Fruit fly (Drosophila melanogaster) whole organism, embryonic: ENCODE measurements around the gene Hip14.

Source experiments
- B-H1 ChIP-seq: fragments of 200-800 bp; sonication (Bioruptor generic); IDR thresholded peaks from 3 replicates; pipeline ENCODE4 v1.3.6; 2022; ENCODE audit warnings: missing biosample characterization, missing genetic modification characterization
- CG10431 ChIP-seq: fragments of 200-800 bp; sonication (Bioruptor generic); optimal IDR thresholded peaks from 3 replicates; lab custom pipeline; 2018; ENCODE audit warnings: missing biosample characterization, mild to moderate bottlenecking, missing genetic modification characterization
- CG10543 ChIP-seq: fragments of 200-800 bp; sonication (Bioruptor generic); optimal IDR thresholded peaks from 3 replicates; lab custom pipeline; 2017; ENCODE audit warnings: missing biosample characterization, mild to moderate bottlenecking, missing genetic modification characterization, moderate library complexity
- CG12219 ChIP-seq: fragments of 200-800 bp; sonication (Bioruptor generic); optimal IDR thresholded peaks from 3 replicates; lab custom pipeline; 2018; ENCODE audit warnings: missing biosample characterization, mild to moderate bottlenecking, missing genetic modification characterization
- CG13424 ChIP-seq: fragments of 200-800 bp; sonication (Bioruptor generic); optimal IDR thresholded peaks from 2 replicates; lab custom pipeline; 2019; ENCODE audit warnings: missing biosample characterization, mild to moderate bottlenecking, missing genetic modification characterization, moderate library complexity
- CG17359 ChIP-seq: fragments of 200-800 bp; sonication (Bioruptor generic); optimal IDR thresholded peaks from 3 replicates; lab custom pipeline; 2018; ENCODE audit warnings: missing biosample characterization, mild to moderate bottlenecking, missing genetic modification characterization, moderate library complexity
- CG17612 ChIP-seq: fragments of 200-800 bp; sonication (Bioruptor generic); IDR thresholded peaks from 2 replicates; pipeline ENCODE4 v1.3.6; 2022; ENCODE audit warnings: missing biosample characterization, missing genetic modification characterization
- CG17829 ChIP-seq: fragments of 200-800 bp; optimal IDR thresholded peaks from 2 replicates; lab custom pipeline; 2019; ENCODE audit warnings: missing biosample characterization, mild to moderate bottlenecking, missing genetic modification characterization, moderate library complexity
- CG18262 ChIP-seq: fragments of 200-800 bp; optimal IDR thresholded peaks from 3 replicates; lab custom pipeline; 2019; ENCODE audit warnings: missing biosample characterization, mild to moderate bottlenecking, missing genetic modification characterization, moderate library complexity
- CG31224 ChIP-seq: fragments of 200-800 bp; sonication (Bioruptor generic); IDR thresholded peaks from 2 replicates; pipeline ENCODE4 v1.3.6; 2022; ENCODE audit warnings: missing biosample characterization, missing genetic modification characterization
- CG33213 ChIP-seq: fragments of 200-800 bp; sonication (Bioruptor generic); optimal IDR thresholded peaks from 3 replicates; lab custom pipeline; 2016; ENCODE audit warnings: missing biosample characterization, missing genetic modification characterization
- CG3726 ChIP-seq: fragments of 200-800 bp; sonication (Bioruptor generic); IDR thresholded peaks from 3 replicates; pipeline ENCODE4, ENCODE4 v1.3.6; 2022; ENCODE audit warnings: missing biosample characterization, missing genetic modification characterization
- CG3838 ChIP-seq: fragments of 200-800 bp; sonication (Bioruptor generic); optimal IDR thresholded peaks from 3 replicates; lab custom pipeline; 2016; ENCODE audit warnings: missing biosample characterization, missing genetic modification characterization
- CG6175 ChIP-seq: fragments of 200-800 bp; sonication (Bioruptor generic); IDR thresholded peaks from 3 replicates; pipeline ENCODE4 v1.3.6; 2022; ENCODE audit warnings: missing biosample characterization, missing genetic modification characterization
- CG6854 ChIP-seq: fragments of 200-800 bp; sonication (Bioruptor generic); optimal IDR thresholded peaks from 3 replicates; lab custom pipeline; 2017; ENCODE audit warnings: missing biosample characterization, mild to moderate bottlenecking, missing genetic modification characterization
- CG7372 ChIP-seq: fragments of 200-800 bp; sonication (Bioruptor generic); IDR thresholded peaks from 2 replicates; pipeline ENCODE4 v1.3.6; 2022; ENCODE audit warnings: missing biosample characterization, missing genetic modification characterization
- CG7556 ChIP-seq: fragments of 200-800 bp; sonication (Bioruptor generic); optimal IDR thresholded peaks from 2 replicates; lab custom pipeline; 2017; ENCODE audit warnings: missing biosample characterization, mild to moderate bottlenecking, missing genetic modification characterization
- CG8765 ChIP-seq: fragments of 200-800 bp; sonication (Bioruptor generic); IDR thresholded peaks from 2 replicates; pipeline ENCODE4 v1.3.6; 2022; ENCODE audit warnings: missing biosample characterization, missing genetic modification characterization
- CG9876 ChIP-seq: fragments of 200-800 bp; sonication (Bioruptor generic); optimal IDR thresholded peaks from 2 replicates; lab custom pipeline; 2016; ENCODE audit warnings: missing biosample characterization, missing genetic modification characterization
- CHES-1-like ChIP-seq: fragments of 200-800 bp; sonication (Bioruptor generic); optimal IDR thresholded peaks from 2 replicates; lab custom pipeline; 2016; ENCODE audit warnings: missing biosample characterization, missing genetic modification characterization
- Camta ChIP-seq: fragments of 200-800 bp; sonication (Bioruptor generic); optimal IDR thresholded peaks from 2 replicates; lab custom pipeline; 2016; ENCODE audit warnings: missing biosample characterization, missing genetic modification characterization
- D19A ChIP-seq: fragments of 200-800 bp; optimal IDR thresholded peaks from 3 replicates; lab custom pipeline; 2019; ENCODE audit warnings: missing biosample characterization, mild to moderate bottlenecking, missing genetic modification characterization, moderate library complexity
- Dad ChIP-seq: fragments of 200-800 bp; sonication (Bioruptor generic); optimal IDR thresholded peaks from 3 replicates; lab custom pipeline; 2016; ENCODE audit warnings: missing biosample characterization, missing genetic modification characterization
- Drgx ChIP-seq: fragments of 200-800 bp; sonication (Bioruptor generic); IDR thresholded peaks from 2 replicates; pipeline ENCODE4 v1.3.6; 2022; ENCODE audit warnings: missing biosample characterization, missing genetic modification characterization
- E2f1 ChIP-seq: fragments of 200-800 bp; sonication (Bioruptor generic); IDR thresholded peaks from 2 replicates; pipeline ENCODE4 v1.3.6; 2022; ENCODE audit warnings: missing biosample characterization, missing genetic modification characterization
- Eip74EF ChIP-seq, 2 experiments: fragments of 200-800 bp in 1 of 2; fragments of >200 bp in 1 of 2; sonication (Bioruptor generic) in 1 of 2; optimal IDR thresholded peaks; 2 replicates each; lab custom pipeline; 2017 to 2019; ENCODE audit warnings: missing biosample characterization in 2 of 2, missing genetic modification characterization in 2 of 2, mild to moderate bottlenecking in 1 of 2, moderate library complexity in 1 of 2
- Myb ChIP-seq: fragments of 200-800 bp; sonication (Bioruptor generic); optimal IDR thresholded peaks from 2 replicates; lab custom pipeline; 2016; ENCODE audit warnings: missing biosample characterization, missing genetic modification characterization
- Six4 ChIP-seq: fragments of 200-800 bp; sonication (Bioruptor generic); optimal IDR thresholded peaks from 2 replicates; lab custom pipeline; 2016; ENCODE audit warnings: missing biosample characterization, missing genetic modification characterization
- Spps ChIP-seq: fragments of 200-800 bp; sonication (Bioruptor generic); optimal IDR thresholded peaks from 2 replicates; lab custom pipeline; 2018; ENCODE audit warnings: missing biosample characterization, mild to moderate bottlenecking, missing genetic modification characterization
- Sry-β ChIP-seq: fragments of 200-800 bp; sonication (Bioruptor generic); optimal IDR thresholded peaks from 2 replicates; lab custom pipeline; 2018; ENCODE audit warnings: missing biosample characterization, mild to moderate bottlenecking, missing genetic modification characterization, moderate library complexity
- Stat92E ChIP-seq, 3 experiments: fragments of >200 bp in 2 of 3; fragments of 200-800 bp in 1 of 3; sonication (Bioruptor generic) in 1 of 3; optimal IDR thresholded peaks; 2 replicates each; lab custom pipeline; 2017 to 2019; ENCODE audit warnings: missing biosample characterization in 3 of 3, missing genetic modification characterization in 3 of 3, mild to moderate bottlenecking in 1 of 3, moderate library complexity in 1 of 3
- Taf1 ChIP-seq: fragments of 200-800 bp; sonication (Bioruptor generic); IDR thresholded peaks from 2 replicates; pipeline ENCODE4 v1.3.6; 2022; ENCODE audit warnings: missing biosample characterization, missing genetic modification characterization
- bigmax ChIP-seq: fragments of 200-800 bp; sonication (Bioruptor generic); optimal IDR thresholded peaks from 2 replicates; lab custom pipeline; 2018; ENCODE audit warnings: missing biosample characterization, mild to moderate bottlenecking, missing genetic modification characterization
- crc ChIP-seq: fragments of 200-800 bp; sonication (Bioruptor generic); optimal IDR thresholded peaks from 2 replicates; lab custom pipeline; 2016; ENCODE audit warnings: missing biosample characterization, missing genetic modification characterization
- croc ChIP-seq: fragments of 200-800 bp; sonication (Bioruptor generic); conservative IDR thresholded peaks from 3 replicates; pipeline ENCODE4 v1.3.6; 2022; ENCODE audit warnings: missing biosample characterization, missing genetic modification characterization
- dmrt11E ChIP-seq: fragments of 200-800 bp; sonication (Bioruptor generic); optimal IDR thresholded peaks from 3 replicates; lab custom pipeline; 2018; ENCODE audit warnings: missing biosample characterization, mild to moderate bottlenecking, missing genetic modification characterization, moderate library complexity
- fd96Cb ChIP-seq: fragments of 200-800 bp; sonication (Bioruptor generic); optimal IDR thresholded peaks from 2 replicates; lab custom pipeline; 2018; ENCODE audit warnings: missing biosample characterization, mild to moderate bottlenecking, missing genetic modification characterization, moderate library complexity
- fru ChIP-seq: fragments of >200 bp; optimal IDR thresholded peaks from 2 replicates; lab custom pipeline; 2017
- gcm ChIP-seq: fragments of 200-800 bp; sonication (Bioruptor generic); optimal IDR thresholded peaks from 2 replicates; lab custom pipeline; 2019; ENCODE audit warnings: missing biosample characterization, mild to moderate bottlenecking, missing genetic modification characterization, moderate library complexity
- grn ChIP-seq: fragments of 200-800 bp; sonication (Bioruptor generic); optimal IDR thresholded peaks from 3 replicates; lab custom pipeline; 2017; ENCODE audit warnings: missing biosample characterization, missing genetic modification characterization
- kah ChIP-seq: fragments of 200-800 bp; sonication (Bioruptor generic); optimal IDR thresholded peaks from 2 replicates; lab custom pipeline; 2018; ENCODE audit warnings: missing biosample characterization, mild to moderate bottlenecking, missing genetic modification characterization
- luna ChIP-seq: fragments of 200-800 bp; sonication (Bioruptor generic); optimal IDR thresholded peaks from 2 replicates; lab custom pipeline; 2016; ENCODE audit warnings: missing biosample characterization, missing genetic modification characterization
- maf-S ChIP-seq: fragments of 200-800 bp; sonication (Bioruptor generic); optimal IDR thresholded peaks from 2 replicates; lab custom pipeline; 2016; ENCODE audit warnings: missing biosample characterization, missing genetic modification characterization
- odd ChIP-seq: fragments of 200-800 bp; sonication (Bioruptor generic); optimal IDR thresholded peaks from 2 replicates; lab custom pipeline; 2017; ENCODE audit warnings: missing biosample characterization, mild to moderate bottlenecking, missing genetic modification characterization
- phol ChIP-seq: fragments of 200-800 bp; sonication (Bioruptor generic); optimal IDR thresholded peaks from 3 replicates; lab custom pipeline; 2018; ENCODE audit warnings: missing biosample characterization, mild to moderate bottlenecking, missing genetic modification characterization, moderate library complexity
- repo ChIP-seq: fragments of 200-800 bp; sonication (Bioruptor generic); optimal IDR thresholded peaks from 2 replicates; lab custom pipeline; 2016; ENCODE audit warnings: missing biosample characterization, missing genetic modification characterization
- tin ChIP-seq: fragments of 200-800 bp; sonication (Bioruptor generic); optimal IDR thresholded peaks from 3 replicates; lab custom pipeline; 2016; ENCODE audit warnings: missing biosample characterization, missing genetic modification characterization
- tio ChIP-seq: fragments of 200-800 bp; sonication (Bioruptor generic); optimal IDR thresholded peaks from 2 replicates; lab custom pipeline; 2017; ENCODE audit warnings: missing biosample characterization, missing genetic modification characterization, inconsistent platforms
- trem ChIP-seq: fragments of 200-800 bp; optimal IDR thresholded peaks from 3 replicates; lab custom pipeline; 2019; ENCODE audit warnings: missing biosample characterization, mild to moderate bottlenecking, missing genetic modification characterization, moderate library complexity
- vnd ChIP-seq: fragments of 200-800 bp; sonication (Bioruptor generic); IDR thresholded peaks from 3 replicates; pipeline ENCODE4 v1.3.6; 2022; ENCODE audit warnings: missing biosample characterization, missing genetic modification characterization; ENCODE audit not compliant: partially characterized antibody
- zen ChIP-seq: fragments of 200-800 bp; sonication (Bioruptor generic); optimal IDR thresholded peaks from 3 replicates; lab custom pipeline; 2018; ENCODE audit warnings: missing biosample characterization, mild to moderate bottlenecking, missing genetic modification characterization, moderate library complexity

Gene Hip14

DNA sequence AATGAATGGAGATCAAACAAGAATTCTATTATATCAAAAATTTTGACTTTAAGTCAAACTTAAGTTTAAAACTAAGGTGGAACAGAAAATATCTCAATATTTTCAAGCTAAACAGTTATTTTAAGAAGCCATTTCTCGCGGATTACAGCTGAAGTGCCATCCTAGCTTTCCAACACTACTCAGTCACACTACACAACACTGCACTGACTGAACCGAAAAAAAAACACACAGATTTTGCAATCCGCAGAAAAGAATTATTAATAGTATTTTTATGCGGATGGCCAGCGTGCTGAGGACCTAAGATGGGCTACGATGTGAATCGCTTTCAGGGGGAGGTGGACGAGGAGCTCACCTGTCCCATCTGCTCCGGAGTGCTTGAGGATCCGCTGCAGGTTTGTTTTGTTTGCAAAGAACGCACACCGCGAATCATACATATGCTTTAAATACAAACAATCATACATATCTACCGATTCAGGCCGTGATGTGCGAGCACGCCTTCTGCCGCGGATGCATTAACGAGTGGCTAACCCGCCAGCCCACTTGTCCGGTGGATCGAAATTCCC is 31.5 kb upstream of the Hip14 start, which contains the start of gene elgi (continued):
- peak; percentile 65 for TF ChIP-seq maf-S (GFP tag; lab: Kevin White, UChicago)
- TF ChIP-seq CG7556 (GFP tag; lab: Kevin White, UChicago) = peak; percentile 38
- no peak for TF ChIP-seq bigmax (GFP tag; lab: Kevin White, UChicago)
- TF ChIP-seq grn (GFP tag; lab: Kevin White, UChicago) = no peak
- TF ChIP-seq CG7372 (GFP tag; lab: Robert Waterston, UW) = no peak
- peak; percentile 12 for TF ChIP-seq zen (tag; lab: Kevin White, UChicago)
- TF ChIP-seq Sry-β = peak; percentile 94
- TF ChIP-seq dmrt11E (tag; lab: Kevin White, UChicago) = peak; percentile 14
- peak; percentile 20 for TF ChIP-seq CG10543
- TF ChIP-seq CG6175 = 0 out of 3 replicates have a peak, but pooled peaks have one; percentile 7
- no peak for TF ChIP-seq CG6854 (GFP tag; lab: Kevin White, UChicago)
- TF ChIP-seq B-H1 (GFP tag; lab: Robert Waterston, UW) = peak; percentile 24; the same call in 1 of the 3 replicates
- TF ChIP-seq CG17829 = peak; percentile 4
- no peak for TF ChIP-seq CG12219 (GFP tag; lab: Kevin White, UChicago)
- TF ChIP-seq odd (GFP tag; lab: Kevin White, UChicago) = no peak
- TF ChIP-seq repo (GFP tag; lab: Kevin White, UChicago) = peak; percentile 52
- TF ChIP-seq CG17359 (tag; lab: Kevin White, UChicago) = peak; percentile 34
- peak; percentile 2 for TF ChIP-seq luna (GFP tag; lab: Kevin White, UChicago)
- no peak for TF ChIP-seq D19A (tag; lab: Kevin White, UChicago)
- no peak for TF ChIP-seq Taf1
- TF ChIP-seq kah = no peak
- TF ChIP-seq Drgx (GFP tag; lab: Robert Waterston, UW) = no peak
- TF ChIP-seq fru (lab: Kevin White, UChicago) = no peak
- TF ChIP-seq CG18262 (tag; lab: Kevin White, UChicago) = peak; percentile 3
- TF ChIP-seq CG17612 (GFP tag; lab: Robert Waterston, UW) = no peak
- TF ChIP-seq croc (GFP tag; lab: Robert Waterston, UW) = no peak
- no peak for TF ChIP-seq crc (GFP tag; lab: Kevin White, UChicago)
- no peak for TF ChIP-seq Six4
- TF ChIP-seq Myb (GFP tag; lab: Kevin White, UChicago) = peak; percentile 62
- no peak for TF ChIP-seq E2f1 (GFP tag; lab: Robert Waterston, UW)
- TF ChIP-seq vnd (GFP tag; lab: Robert Waterston, UW) = no peak
- TF ChIP-seq gcm (GFP tag; lab: Kevin White, UChicago) = no peak
- TF ChIP-seq fd96Cb = no peak
- TF ChIP-seq Camta (GFP tag; lab: Kevin White, UChicago) = peak; percentile 56
- TF ChIP-seq trem = peak; percentile 18
- TF ChIP-seq CG33213 (GFP tag; lab: Kevin White, UChicago) = peak; percentile 51
- TF ChIP-seq CG10431 (GFP tag; lab: Kevin White, UChicago) = no peak
- no peak for TF ChIP-seq Spps (tag; lab: Kevin White, UChicago)
- TF ChIP-seq tio (GFP tag; lab: Kevin White, UChicago) = no peak
- TF ChIP-seq Eip74EF (GFP tag; optimal IDR thresholded peaks at IDR 0.05; lab: Kevin White, UChicago) = no peak
- TF ChIP-seq phol (tag; lab: Kevin White, UChicago) = peak; percentile 67
- TF ChIP-seq CG3838 = no peak
- no peak for TF ChIP-seq CG31224 (GFP tag; lab: Robert Waterston, UW)
- TF ChIP-seq Stat92E (GFP tag; optimal IDR thresholded peaks at IDR 0.05; lab: Kevin White, UChicago) = no peak
- TF ChIP-seq CG9876 (GFP tag; lab: Kevin White, UChicago) = peak; percentile 44
- peak; percentile 43 for TF ChIP-seq Dad
- no peak for TF ChIP-seq CG3726 (GFP tag; lab: Robert Waterston, UW)
- peak; percentile 3 for TF ChIP-seq CG13424 (tag; lab: Kevin White, UChicago)
- peak; percentile 71 for TF ChIP-seq CHES-1-like
- no peak for TF ChIP-seq CG8765 (GFP tag; lab: Robert Waterston, UW)
- TF ChIP-seq tin (GFP tag; lab: Kevin White, UChicago) = peak; percentile 62
